Worm (Caenorhabditis elegans) whole organism, L4/young adult: ENCODE measurements around the gene vgln-1.

Experiments
- dao-5 ChIP-seq: sonication (generic microtip); optimal IDR thresholded peaks from 2 replicates; lab custom pipeline; 2016; ENCODE audit warnings: missing genotype, missing genetic modification characterization, moderate library complexity, missing compliant biosample characterization
- him-1 ChIP-seq: sonication (generic microtip); optimal IDR thresholded peaks from 2 replicates; lab custom pipeline; 2016; ENCODE audit warnings: missing genotype, missing genetic modification reagents, missing genetic modification characterization, missing compliant biosample characterization

DNA sequence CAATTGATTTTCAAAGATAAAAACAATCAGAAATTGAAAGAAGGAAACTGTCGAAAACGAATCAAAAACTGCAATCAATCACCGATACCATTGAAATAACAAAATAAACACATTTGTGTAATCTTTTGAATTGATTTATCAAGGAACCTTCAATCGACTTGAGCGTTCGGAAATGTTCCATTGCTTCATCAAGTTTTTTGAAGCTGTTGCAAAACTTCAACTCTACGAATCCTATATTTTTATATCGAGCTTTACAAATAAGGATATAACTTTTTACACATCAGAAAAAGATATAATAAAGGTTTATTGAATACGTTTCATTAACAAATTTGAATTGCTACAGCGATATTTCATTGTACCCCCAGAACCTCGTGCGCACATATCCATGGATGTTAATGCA, 17.9 kb downstream of the vgln-1 start, which contains the start of gene chil-8:
- TF ChIP-seq him-1 (tag; lab: Kevin White, UChicago) (no peak), dao-5 (tag; lab: Kevin White, UChicago) (no peak)
